Worm (Caenorhabditis elegans): ENCODE data around the gene mua-3.

mua-3 gene

DNA sequence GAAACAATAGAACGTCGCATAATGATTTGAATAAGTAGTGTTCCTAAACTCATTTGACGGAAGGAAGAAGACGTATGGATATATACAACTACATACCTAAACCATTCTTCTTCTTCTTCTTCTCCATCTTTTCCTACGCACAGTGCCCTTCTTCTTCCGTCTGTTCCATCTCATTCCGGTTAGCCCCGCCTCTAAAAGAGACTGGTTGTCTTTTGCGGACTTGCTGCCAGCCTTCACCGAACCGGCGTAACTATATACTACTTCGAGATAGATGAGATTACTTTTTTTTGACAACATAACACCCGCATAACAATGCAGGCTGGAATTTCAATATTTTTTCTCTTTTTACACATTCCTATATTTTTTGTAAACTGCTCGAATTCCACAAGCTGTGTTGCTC, at the start of gene mua-3, which contains the start of gene K08E5.5:
mua-3 (plus strand) TSS at position 313 of the 400 bp plus-strand sequence.
K08E5.5 (minus strand) TSS at position 101 of the 400 bp plus-strand sequence.
- TF ChIP-seq sox-4 (tag; optimal IDR thresholded peaks at IDR 0.05) (no peak), dmd-4 (tag; optimal IDR thresholded peaks at IDR 0.05; ENCODE audit: borderline replicate concordance) (no peak), ceh-19 (GFP tag; optimal IDR thresholded peaks at IDR 0.05) (no peak), ceh-22 (tag; optimal IDR thresholded peaks at IDR 0.05) (no peak), C38D4.7 (GFP tag; optimal IDR thresholded peaks at IDR 0.05) (no peak), ref-2 (tag; optimal IDR thresholded peaks at IDR 0.05) (no peak), F13H6.1 (tag; optimal IDR thresholded peaks at IDR 0.05) (no peak), madf-2 (tag; optimal IDR thresholded peaks at IDR 0.05) (no peak), zip-5 (tag; optimal IDR thresholded peaks at IDR 0.05) (no peak), unc-55 (GFP tag; optimal IDR thresholded peaks at IDR 0.05) (no peak)

DNA sequence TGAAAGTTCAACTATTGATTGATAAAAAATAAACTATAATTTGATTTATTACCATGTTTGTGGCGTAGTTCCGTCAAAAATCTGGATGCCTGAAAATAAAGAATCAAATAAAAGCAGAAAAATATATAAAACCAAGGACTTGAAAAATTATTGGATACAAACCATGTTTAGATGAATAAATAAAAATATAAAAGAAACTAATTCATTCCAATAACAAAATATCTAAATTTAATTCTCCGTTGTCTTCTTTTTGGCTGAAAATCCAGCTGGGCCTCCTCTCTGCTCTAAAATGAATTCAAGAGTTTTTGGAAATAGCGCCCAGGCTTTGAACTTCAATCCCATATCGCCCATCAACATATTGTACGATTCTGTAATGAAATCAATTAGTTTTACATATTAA, 47.5 kb upstream of the mua-3 start, which contains the start of gene vps-29:
vps-29 (minus strand) TSS at position 101 of the 400 bp plus-strand sequence.
- TF ChIP-seq syd-9 (tag; optimal IDR thresholded peaks at IDR 0.05) (no peak), ceh-14 (tag; optimal IDR thresholded peaks at IDR 0.05) (no peak), unc-3 (GFP tag; conservative IDR thresholded peaks at IDR 0.05) (no peak), unc-3 (tag; optimal IDR thresholded peaks at IDR 0.05) (no peak), ceh-31 (tag; optimal IDR thresholded peaks at IDR 0.05) (no peak)

ce11 chrIII:10114662-10115061, 45.8 kb upstream of the mua-3 start, which contains the start of the genes ZK1128.1 and mett-10:
TSS of gene ZK1128.1 (minus strand) at chrIII:10114760.
TSS of gene mett-10 (plus strand) at chrIII:10115036.
- TF ChIP-seq unc-42 (tag; optimal IDR thresholded peaks at IDR 0.05) (peak; percentile 13), ceh-45 (GFP tag; IDR thresholded peaks at IDR 0.05) (no peak), nhr-11 (tag; optimal IDR thresholded peaks at IDR 0.05) (no peak)

DNA sequence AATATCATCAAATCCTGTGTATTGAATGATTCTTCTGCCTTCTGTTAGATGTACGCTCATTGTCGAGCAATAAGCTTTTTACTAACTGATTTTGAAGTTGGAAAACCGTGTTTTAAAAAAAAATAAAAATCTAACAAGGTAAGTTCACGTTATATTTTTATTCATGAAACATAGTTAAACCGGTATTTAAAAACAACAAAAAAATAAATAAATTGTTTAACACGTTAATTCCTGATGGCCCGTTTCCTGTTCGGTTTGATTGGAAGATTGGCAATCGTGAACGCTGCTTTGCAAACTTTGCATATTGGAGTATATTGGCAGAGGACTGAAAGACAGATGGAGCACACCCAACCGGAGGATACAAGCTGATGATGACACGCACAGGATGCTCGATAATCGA, 41.7 kb upstream of the mua-3 start, which contains the start of gene ZK1128.3:
ZK1128.3 (minus strand) TSS at position 101 of the 400 bp plus-strand sequence.
- TF ChIP-seq T23F11.4 (GFP tag; optimal IDR thresholded peaks at IDR 0.05) = no peak

DNA sequence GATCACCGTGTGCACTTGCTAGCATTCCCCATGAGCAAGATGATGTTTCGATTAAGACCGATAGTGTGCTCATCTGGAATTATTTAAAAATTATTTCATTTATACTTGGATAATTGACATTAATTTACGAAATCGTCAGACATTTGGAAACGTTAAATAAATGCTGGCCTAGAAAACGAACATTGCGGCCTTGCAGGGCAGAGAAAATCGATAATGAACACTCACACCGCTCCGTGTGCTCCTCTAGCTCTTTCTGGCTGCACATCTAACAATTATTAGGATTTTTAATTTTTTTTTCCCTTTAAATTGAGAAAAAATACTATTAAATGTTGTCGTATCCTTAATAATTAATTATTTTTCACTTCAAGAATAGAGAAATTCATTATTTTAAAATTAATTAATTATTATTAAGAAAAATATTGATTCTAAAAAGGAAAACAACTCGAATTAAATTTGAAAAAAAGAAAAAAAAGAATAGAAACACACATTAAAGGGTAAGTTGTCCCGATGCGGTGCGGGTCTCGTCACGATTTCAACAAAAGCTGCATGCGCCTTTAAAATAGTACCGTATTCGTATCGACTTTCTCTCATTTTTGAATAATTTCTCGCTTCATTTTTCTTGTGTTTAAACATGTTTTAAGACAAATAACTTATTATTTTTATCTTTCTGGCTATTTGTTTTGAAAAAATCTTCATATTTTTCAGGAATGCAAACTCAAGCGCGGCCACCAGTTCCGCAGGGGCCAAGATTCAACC, 40.2 kb upstream of the mua-3 start, which contains the start of the genes gtf-2H3 and ham-3:
gtf-2H3 (minus strand) TSS at position 73 of the 756 bp plus-strand sequence.
ham-3 (plus strand) TSS at position 706 of the 756 bp plus-strand sequence.
- TF ChIP-seq pqm-1 (tag; optimal IDR thresholded peaks at IDR 0.05) (no peak), ahr-1 (tag; optimal IDR thresholded peaks at IDR 0.05) (no peak), unc-42 (tag; optimal IDR thresholded peaks at IDR 0.05) (peak; percentile 16), ceh-48 (tag; optimal IDR thresholded peaks at IDR 0.05) (peak; percentile 90), unc-55 (GFP tag; optimal IDR thresholded peaks at IDR 0.05) (no peak), madf-2 (tag; optimal IDR thresholded peaks at IDR 0.05) (no peak), ceh-18 (tag; optimal IDR thresholded peaks at IDR 0.05) (no peak), sox-2 (GFP tag; IDR thresholded peaks at IDR 0.05) (no peak), tbx-2 (tag; optimal IDR thresholded peaks at IDR 0.05) (no peak), ceh-31 (tag; optimal IDR thresholded peaks at IDR 0.05) (peak; percentile 28), tbx-7 (tag; optimal IDR thresholded peaks at IDR 0.05) (no peak), ceh-19 (GFP tag; optimal IDR thresholded peaks at IDR 0.05) (no peak), hlh-8 (tag; optimal IDR thresholded peaks at IDR 0.05) (no peak)

ce11 chrIII:10123586-10124233, 36.8 kb upstream of the mua-3 start, which contains the start of gene ttll-4:
TSS of gene ttll-4 (plus strand) at chrIII:10124183.
- TF ChIP-seq K02D7.2 (tag; optimal IDR thresholded peaks at IDR 0.05) (no peak), ceh-6 (GFP tag; optimal IDR thresholded peaks at IDR 0.05) (peak; percentile 17), ahr-1 (tag; optimal IDR thresholded peaks at IDR 0.05) (peak; percentile 58), pat-9 (tag; optimal IDR thresholded peaks at IDR 0.05) (no peak), sdc-2 (tag; optimal IDR thresholded peaks at IDR 0.05) (peak; percentile 26), rnt-1 (tag; optimal IDR thresholded peaks at IDR 0.05) (peak; percentile 91), ceh-34 (tag; optimal IDR thresholded peaks at IDR 0.05) (peak; percentile 78), unc-3 (GFP tag; conservative IDR thresholded peaks at IDR 0.05) (no peak), unc-3 (tag; optimal IDR thresholded peaks at IDR 0.05) (peak; percentile 46), madf-2 (tag; optimal IDR thresholded peaks at IDR 0.05) (peak; percentile 27), fax-1 (tag; optimal IDR thresholded peaks at IDR 0.05) (peak; percentile 79), ets-4 (tag; optimal IDR thresholded peaks at IDR 0.05) (peak; percentile 63), sox-4 (tag; optimal IDR thresholded peaks at IDR 0.05) (no peak), ceh-30 (tag; optimal IDR thresholded peaks at IDR 0.05) (no peak), ceh-24 (tag; optimal IDR thresholded peaks at IDR 0.05) (no peak), ceh-14 (tag; optimal IDR thresholded peaks at IDR 0.05) (peak; percentile 90), Y22D7AL.16 (tag; optimal IDR thresholded peaks at IDR 0.05) (no peak), K09A11.1 (tag; optimal IDR thresholded peaks at IDR 0.05; ENCODE audit: insufficient read depth) (no peak)
